Fruit fly (Drosophila melanogaster) whole organism, embryonic: ENCODE measurements around the gene CCAP.

ENCODE experiments used
- Antp ChIP-seq: fragments of 200-800 bp; sonication (Bioruptor generic); optimal IDR thresholded peaks from 3 replicates; lab custom pipeline; 2016; ENCODE audit warnings: missing biosample characterization, missing genetic modification characterization
- Bteb2 ChIP-seq: fragments of 200-800 bp; sonication (Bioruptor generic); optimal IDR thresholded peaks from 2 replicates; lab custom pipeline; 2016; ENCODE audit warnings: missing biosample characterization, missing genetic modification characterization
- CG10462 ChIP-seq: fragments of 200-800 bp; sonication (Bioruptor generic); optimal IDR thresholded peaks from 2 replicates; lab custom pipeline; 2016; ENCODE audit warnings: missing biosample characterization, missing genetic modification characterization
- CG10654 ChIP-seq: fragments of 200-800 bp; sonication (Bioruptor generic); optimal IDR thresholded peaks from 2 replicates; lab custom pipeline; 2016; ENCODE audit warnings: missing biosample characterization, missing genetic modification characterization
- CG11695 ChIP-seq: fragments of 200-800 bp; sonication (Bioruptor generic); IDR thresholded peaks from 3 replicates; pipeline ENCODE4 v1.3.6; 2022; ENCODE audit warnings: missing biosample characterization, missing genetic modification characterization
- CG12219 ChIP-seq: fragments of 200-800 bp; sonication (Bioruptor generic); optimal IDR thresholded peaks from 3 replicates; lab custom pipeline; 2018; ENCODE audit warnings: missing biosample characterization, mild to moderate bottlenecking, missing genetic modification characterization
- CG13894 ChIP-seq: fragments of 200-800 bp; sonication (Bioruptor generic); optimal IDR thresholded peaks from 3 replicates; lab custom pipeline; 2018; ENCODE audit warnings: missing biosample characterization, mild to moderate bottlenecking, missing genetic modification characterization, moderate library complexity
- CG17359 ChIP-seq: fragments of 200-800 bp; sonication (Bioruptor generic); optimal IDR thresholded peaks from 3 replicates; lab custom pipeline; 2018; ENCODE audit warnings: missing biosample characterization, mild to moderate bottlenecking, missing genetic modification characterization, moderate library complexity
- CG18011 ChIP-seq: fragments of 200-800 bp; sonication (Bioruptor generic); optimal IDR thresholded peaks from 2 replicates; lab custom pipeline; 2017; ENCODE audit warnings: missing biosample characterization, missing genetic modification characterization, mild to moderate bottlenecking, moderate library complexity, missing genotype
- CG2129 ChIP-seq: fragments of 200-800 bp; sonication (Bioruptor generic); IDR thresholded peaks from 2 replicates; pipeline ENCODE4 v1.3.6; 2022; ENCODE audit warnings: missing biosample characterization, missing genetic modification characterization; ENCODE audit not compliant: partially characterized antibody
- CG30403 ChIP-seq: fragments of 200-800 bp; sonication (Bioruptor generic); optimal IDR thresholded peaks from 3 replicates; lab custom pipeline; 2016; ENCODE audit warnings: missing biosample characterization, missing genetic modification characterization
- CG31224 ChIP-seq: fragments of 200-800 bp; sonication (Bioruptor generic); IDR thresholded peaks from 2 replicates; pipeline ENCODE4 v1.3.6; 2022; ENCODE audit warnings: missing biosample characterization, missing genetic modification characterization
- CG6175 ChIP-seq: fragments of 200-800 bp; sonication (Bioruptor generic); IDR thresholded peaks from 3 replicates; pipeline ENCODE4 v1.3.6; 2022; ENCODE audit warnings: missing biosample characterization, missing genetic modification characterization
- CHES-1-like ChIP-seq: fragments of 200-800 bp; sonication (Bioruptor generic); optimal IDR thresholded peaks from 2 replicates; lab custom pipeline; 2016; ENCODE audit warnings: missing biosample characterization, missing genetic modification characterization
- Drgx ChIP-seq: fragments of 200-800 bp; sonication (Bioruptor generic); IDR thresholded peaks from 2 replicates; pipeline ENCODE4 v1.3.6; 2022; ENCODE audit warnings: missing biosample characterization, missing genetic modification characterization
- Hey ChIP-seq: fragments of 200-800 bp; sonication (Bioruptor generic); optimal IDR thresholded peaks from 3 replicates; lab custom pipeline; 2018; ENCODE audit warnings: missing biosample characterization, mild to moderate bottlenecking, missing genetic modification characterization
- Hr39 ChIP-seq: fragments of >200 bp; optimal IDR thresholded peaks from 2 replicates; lab custom pipeline; 2017
- Neu2 ChIP-seq: fragments of 200-800 bp; sonication (Bioruptor generic); optimal IDR thresholded peaks from 3 replicates; lab custom pipeline; 2016; ENCODE audit warnings: missing biosample characterization, missing genetic modification characterization, borderline replicate concordance
- Pdp1 ChIP-seq, 2 experiments: fragments of 200-800 bp; sonication (Bioruptor generic); optimal IDR thresholded peaks; 3 replicates each; lab custom pipeline; 2016; ENCODE audit warnings: missing biosample characterization in 2 of 2, missing genetic modification characterization in 2 of 2, mild to moderate bottlenecking in 1 of 2, moderate library complexity in 1 of 2
- Trl ChIP-seq, 3 experiments: fragments of >200 bp in 2 of 3; fragments of 200-800 bp in 1 of 3; sonication (Bioruptor generic) in 1 of 3; optimal IDR thresholded peaks; 2 replicates in 1 of 3; 3 replicates in 2 of 3; lab custom pipeline; 2016 to 2017; ENCODE audit warnings: missing biosample characterization in 1 of 3, missing genetic modification characterization in 1 of 3
- Usf ChIP-seq: fragments of 200-800 bp; sonication (Bioruptor generic); optimal IDR thresholded peaks from 2 replicates; lab custom pipeline; 2017; ENCODE audit warnings: missing genotype, missing biosample characterization, missing genetic modification characterization
- Xbp1 ChIP-seq: fragments of 200-800 bp; sonication (Bioruptor generic); optimal IDR thresholded peaks from 3 replicates; lab custom pipeline; 2016; ENCODE audit warnings: missing biosample characterization, mild to moderate bottlenecking, missing genetic modification characterization
- btn ChIP-seq: fragments of 200-800 bp; sonication (Bioruptor generic); optimal IDR thresholded peaks from 2 replicates; lab custom pipeline; 2016; ENCODE audit warnings: missing biosample characterization, missing genetic modification characterization
- cas ChIP-seq: fragments of 200-800 bp; sonication (Bioruptor generic); IDR thresholded peaks from 2 replicates; pipeline ENCODE4 v1.3.6; 2022; ENCODE audit warnings: missing biosample characterization, missing genetic modification characterization
- cg ChIP-seq: fragments of 200-800 bp; sonication (Bioruptor generic); optimal IDR thresholded peaks from 3 replicates; lab custom pipeline; 2019; ENCODE audit warnings: missing biosample characterization, mild to moderate bottlenecking, missing genetic modification characterization, moderate library complexity
- disco-r ChIP-seq: fragments of 200-800 bp; sonication (Bioruptor generic); optimal IDR thresholded peaks from 2 replicates; lab custom pipeline; 2016; ENCODE audit warnings: missing biosample characterization, missing genetic modification characterization
- gfzf ChIP-seq: fragments of 200-800 bp; sonication (Bioruptor generic); optimal IDR thresholded peaks from 2 replicates; lab custom pipeline; 2016; ENCODE audit warnings: missing biosample characterization, mild to moderate bottlenecking, missing genetic modification characterization, moderate library complexity
- gro ChIP-seq: fragments of 200-800 bp; sonication (Bioruptor generic); optimal IDR thresholded peaks from 2 replicates; lab custom pipeline; 2016; ENCODE audit warnings: missing biosample characterization, missing genetic modification characterization
- hb ChIP-seq: fragments of 200-800 bp; sonication (Bioruptor generic); IDR thresholded peaks from 3 replicates; pipeline ENCODE4 v1.3.6; 2022; ENCODE audit warnings: missing biosample characterization, missing genetic modification characterization; ENCODE audit not compliant: partially characterized antibody
- ind ChIP-seq: fragments of 200-800 bp; sonication (Bioruptor generic); optimal IDR thresholded peaks from 3 replicates; lab custom pipeline; 2016; ENCODE audit warnings: missing biosample characterization, missing genetic modification characterization
- inv ChIP-seq: fragments of 200-800 bp; sonication (Bioruptor generic); IDR thresholded peaks from 2 replicates; pipeline ENCODE4 v1.3.6; 2022; ENCODE audit warnings: missing biosample characterization, missing genetic modification characterization; ENCODE audit not compliant: partially characterized antibody
- nerfin-1 ChIP-seq: fragments of 200-800 bp; sonication (Bioruptor generic); optimal IDR thresholded peaks from 3 replicates; lab custom pipeline; 2019; ENCODE audit warnings: missing biosample characterization, mild to moderate bottlenecking, missing genetic modification characterization, moderate library complexity
- odd ChIP-seq: fragments of 200-800 bp; sonication (Bioruptor generic); optimal IDR thresholded peaks from 2 replicates; lab custom pipeline; 2017; ENCODE audit warnings: missing biosample characterization, mild to moderate bottlenecking, missing genetic modification characterization
- org-1 ChIP-seq: fragments of 200-800 bp; sonication (Bioruptor generic); optimal IDR thresholded peaks from 2 replicates; lab custom pipeline; 2017; ENCODE audit warnings: missing biosample characterization, missing genetic modification characterization
- otp ChIP-seq: fragments of 200-800 bp; sonication (Bioruptor generic); IDR thresholded peaks from 3 replicates; pipeline ENCODE4, ENCODE4 v1.3.6; 2022; ENCODE audit warnings: missing biosample characterization, missing genetic modification characterization
- pan ChIP-seq, 4 experiments: fragments of >200 bp in 3 of 4; fragments of 200-800 bp in 1 of 4; sonication (Bioruptor generic) in 1 of 4; optimal IDR thresholded peaks in 3 of 4; IDR thresholded peaks in 1 of 4; 2 replicates each; pipeline versions ENCODE4 v1.3.6 to Lab custom; 2017 to 2022; ENCODE audit warnings: missing biosample characterization in 2 of 4, missing genetic modification characterization in 2 of 4, mixed read lengths in 1 of 4
- prd ChIP-seq, 3 experiments: fragments of >200 bp in 2 of 3; fragments of 200-800 bp in 1 of 3; sonication (Bioruptor generic) in 1 of 3; optimal IDR thresholded peaks in 2 of 3; IDR thresholded peaks in 1 of 3; 2 replicates in 2 of 3; 3 replicates in 1 of 3; pipeline versions ENCODE4 v1.3.6 to Lab custom; 2017 to 2022; ENCODE audit warnings: missing biosample characterization in 1 of 3, missing genetic modification characterization in 1 of 3
- row ChIP-seq: fragments of 200-800 bp; sonication (Bioruptor generic); IDR thresholded peaks from 3 replicates; pipeline ENCODE4 v1.3.6; 2022; ENCODE audit warnings: missing biosample characterization, missing genetic modification characterization
- sob ChIP-seq: fragments of 200-800 bp; sonication (Bioruptor generic); IDR thresholded peaks from 2 replicates; pipeline ENCODE4 v1.3.6; 2022; ENCODE audit warnings: missing biosample characterization, missing genetic modification characterization
- ssp ChIP-seq: fragments of 200-800 bp; sonication (Bioruptor generic); IDR thresholded peaks from 2 replicates; pipeline ENCODE4 v1.3.6; 2022; ENCODE audit warnings: missing biosample characterization, missing genetic modification characterization
- stc ChIP-seq: fragments of 200-800 bp; sonication (Bioruptor generic); IDR thresholded peaks from 2 replicates; pipeline ENCODE4 v1.3.6; 2022; ENCODE audit warnings: missing biosample characterization, missing genetic modification characterization
- tgo ChIP-seq: fragments of 200-800 bp; sonication (Bioruptor generic); IDR thresholded peaks from 3 replicates; pipeline ENCODE4 v1.3.6; 2022; ENCODE audit warnings: missing biosample characterization, missing genetic modification characterization
- tio ChIP-seq: fragments of 200-800 bp; sonication (Bioruptor generic); optimal IDR thresholded peaks from 2 replicates; lab custom pipeline; 2017; ENCODE audit warnings: missing biosample characterization, missing genetic modification characterization, inconsistent platforms
- tna ChIP-seq: fragments of 200-800 bp; sonication (Bioruptor generic); IDR thresholded peaks from 2 replicates; pipeline ENCODE4 v1.3.6; 2022; ENCODE audit warnings: missing biosample characterization, missing genetic modification characterization; ENCODE audit not compliant: partially characterized antibody
- ttk ChIP-seq: fragments of 200-800 bp; sonication (Bioruptor generic); IDR thresholded peaks from 2 replicates; pipeline ENCODE4 v2.1.2; 2022; ENCODE audit warnings: missing biosample characterization, missing genetic modification characterization
- vfl ChIP-seq: fragments of 200-800 bp; sonication (Bioruptor generic); optimal IDR thresholded peaks from 2 replicates; lab custom pipeline; 2016; ENCODE audit warnings: missing biosample characterization, missing genetic modification characterization
- vnd ChIP-seq: fragments of 200-800 bp; sonication (Bioruptor generic); IDR thresholded peaks from 3 replicates; pipeline ENCODE4 v1.3.6; 2022; ENCODE audit warnings: missing biosample characterization, missing genetic modification characterization; ENCODE audit not compliant: partially characterized antibody
- wdn ChIP-seq: fragments of 200-800 bp; sonication (Bioruptor generic); IDR thresholded peaks from 2 replicates; pipeline ENCODE4 v1.3.6; 2022; ENCODE audit warnings: missing biosample characterization, missing genetic modification characterization
- zfh2 ChIP-seq: fragments of 200-800 bp; sonication (Bioruptor generic); optimal IDR thresholded peaks from 2 replicates; lab custom pipeline; 2016; ENCODE audit warnings: missing biosample characterization, missing genetic modification characterization

Gene CCAP

dm6 chr3R:22732995-22733394 lies 31.1 kb upstream of the CCAP start:
- TF ChIP-seq Hr39 (lab: Kevin White, UChicago) (no peak), cg (peak; percentile 53), tna (GFP tag; lab: Robert Waterston, UW) (0 out of 2 replicates have a peak, but pooled peaks have one; percentile 17), Xbp1 (GFP tag; lab: Kevin White, UChicago) (no peak), org-1 (GFP tag; lab: Kevin White, UChicago) (no peak), CHES-1-like (GFP tag; lab: Kevin White, UChicago) (no peak), zfh2 (GFP tag; lab: Kevin White, UChicago) (no peak), pan (optimal IDR thresholded peaks at IDR 0.05; lab: Kevin White, UChicago) (no peak), pan (GFP tag; optimal IDR thresholded peaks at IDR 0.05 in 1 of 2, IDR thresholded peaks at IDR 0.05 in 1 of 2) (no peak), CG18011 (no peak), cas (GFP tag; lab: Robert Waterston, UW) (no peak), Trl (optimal IDR thresholded peaks at IDR 0.05; lab: Kevin White, UChicago) (peak; percentile 58 to 66), Trl (GFP tag; optimal IDR thresholded peaks at IDR 0.05; lab: Kevin White, UChicago) (no peak), CG10462 (GFP tag; lab: Kevin White, UChicago) (no peak), nerfin-1 (tag; lab: Kevin White, UChicago) (no peak)

dm6 chr3R:22727857-22728256 lies 26.0 kb upstream of the CCAP start:
- TF ChIP-seq Drgx (GFP tag; lab: Robert Waterston, UW), result peak; percentile 74
- 0 out of 3 replicates have a peak, but pooled peaks have one; percentile 13 for TF ChIP-seq row
- no peak for TF ChIP-seq Usf (GFP tag; lab: Kevin White, UChicago)
- no peak for TF ChIP-seq CG6175 (GFP tag; lab: Robert Waterston, UW)
- no peak for TF ChIP-seq btn
- TF ChIP-seq CG12219, result no peak
- no peak for TF ChIP-seq hb
- TF ChIP-seq prd (optimal IDR thresholded peaks at IDR 0.05; lab: Kevin White, UChicago), result no peak
- TF ChIP-seq prd (GFP tag; IDR thresholded peaks at IDR 0.05; lab: Robert Waterston, UW), result peak; percentile 32; the same call in 1 of the 3 replicates
- no peak for TF ChIP-seq Neu2
- TF ChIP-seq wdn (GFP tag; lab: Robert Waterston, UW), result no peak
- no peak for TF ChIP-seq Hey
- TF ChIP-seq CG31224 (GFP tag; lab: Robert Waterston, UW), result 0 out of 2 replicates have a peak, but pooled peaks have one; percentile 12
- peak; percentile 45; the same call in 1 of the 2 replicates for TF ChIP-seq ttk (GFP tag; lab: Robert Waterston, UW)
- no peak for TF ChIP-seq CG10654
- TF ChIP-seq odd (GFP tag; lab: Kevin White, UChicago), result no peak
- TF ChIP-seq CG2129 (GFP tag; lab: Robert Waterston, UW), result no peak
- TF ChIP-seq CG17359 (tag; lab: Kevin White, UChicago), result peak; percentile 13
- no peak for TF ChIP-seq Antp (GFP tag; lab: Kevin White, UChicago)
- TF ChIP-seq otp (GFP tag; lab: Robert Waterston, UW), result no peak
- TF ChIP-seq Bteb2, result no peak
- TF ChIP-seq sob (GFP tag; lab: Robert Waterston, UW), result 0 out of 2 replicates have a peak, but pooled peaks have one; percentile 22
- no peak for TF ChIP-seq gfzf (GFP tag; lab: Kevin White, UChicago)
- no peak for TF ChIP-seq vfl (GFP tag; lab: Kevin White, UChicago)
- TF ChIP-seq CG13894 (tag; lab: Kevin White, UChicago), result no peak
- TF ChIP-seq inv, result no peak
- no peak for TF ChIP-seq disco-r (GFP tag; lab: Kevin White, UChicago)
- no peak for TF ChIP-seq tio
- peak; percentile 14 for TF ChIP-seq CG30403 (GFP tag; lab: Kevin White, UChicago)
- TF ChIP-seq Pdp1 (GFP tag; optimal IDR thresholded peaks at IDR 0.05; lab: Kevin White, UChicago), result peak in 1 of 2 experiments; percentile 9
- no peak for TF ChIP-seq vnd (GFP tag; lab: Robert Waterston, UW)
- peak; percentile 66 for TF ChIP-seq stc (GFP tag; lab: Robert Waterston, UW)
- TF ChIP-seq CG11695 (GFP tag; lab: Robert Waterston, UW), result no peak
- no peak for TF ChIP-seq gro (GFP tag; lab: Kevin White, UChicago)
- peak; percentile 28; the same call in 1 of the 2 replicates for TF ChIP-seq ssp
- TF ChIP-seq tgo (GFP tag; lab: Robert Waterston, UW), result peak; percentile 46; the same call in 1 of the 3 replicates
- no peak for TF ChIP-seq ind (GFP tag; lab: Kevin White, UChicago)
